Fruit fly (Drosophila melanogaster): ENCODE data around the gene Bmcp.

DNA sequence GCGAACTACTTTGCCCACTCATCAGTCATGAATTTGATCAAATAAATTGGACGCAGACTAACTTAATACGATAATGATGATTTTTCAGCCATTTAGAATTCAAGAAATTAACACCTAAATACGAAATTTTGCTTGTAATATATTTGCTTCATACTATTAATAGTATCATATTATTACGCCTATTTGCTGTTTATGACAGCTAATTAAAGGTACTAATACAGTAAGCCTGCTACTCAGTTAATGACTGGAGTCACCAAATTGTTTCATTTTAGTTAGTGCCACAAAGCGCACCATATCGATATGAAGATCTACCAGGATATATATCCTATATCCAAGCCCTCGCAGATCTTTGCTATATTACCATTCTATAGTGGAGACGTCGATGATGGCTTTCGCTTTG, 30.3 kb downstream of the Bmcp start, which contains the start of gene Gr68a:
- TF ChIP-seq CTCF (optimal IDR thresholded peaks at IDR 0.05), result no peak
- no peak for TF ChIP-seq CG8478 (optimal IDR thresholded peaks at IDR 0.05)
